Worm (Caenorhabditis elegans): ENCODE measurements around the gene npr-27.

The npr-27 gene

DNA sequence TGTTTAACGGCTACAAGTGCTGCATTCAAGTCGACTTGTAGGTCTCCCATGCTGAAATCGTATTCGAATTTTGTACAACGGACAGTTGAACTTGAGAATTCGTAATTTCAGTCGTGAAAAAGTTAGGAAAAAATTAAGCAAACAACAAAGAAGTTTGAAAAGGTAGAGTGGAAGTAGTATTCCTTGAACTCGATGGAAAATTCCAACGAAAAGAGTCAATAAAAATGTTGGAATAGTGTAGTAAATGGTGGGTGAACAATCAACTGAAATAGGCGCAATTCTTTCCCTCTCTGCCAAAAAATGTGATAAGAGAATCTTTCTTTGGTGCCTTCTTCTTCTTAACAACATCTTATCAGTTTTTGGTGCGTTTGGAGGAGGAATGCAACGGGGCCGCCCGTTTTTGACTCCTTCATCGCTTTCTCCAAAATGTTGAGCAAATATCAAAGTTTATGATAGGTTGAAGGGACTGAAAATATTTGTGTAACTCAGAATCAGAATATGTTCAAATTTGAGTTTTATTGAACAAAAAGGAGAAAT lies 21.3 kb downstream of the npr-27 start, which contains the start of gene ifo-1:
Gene ifo-1, minus strand, starts transcription at position 51 of the 537 bp plus-strand sequence.
- TF ChIP-seq tab-1 (GFP tag; IDR thresholded peaks at IDR 0.05) (no peak), cog-1 (tag; optimal IDR thresholded peaks at IDR 0.05) (no peak), klf-2 (GFP tag; conservative IDR thresholded peaks at IDR 0.05) (no peak), flt-1 (GFP tag; IDR thresholded peaks at IDR 0.05) (no peak), ztf-29 (GFP tag; IDR thresholded peaks at IDR 0.05) (no peak), ref-1 (GFP tag; conservative IDR thresholded peaks at IDR 0.05) (no peak), ztf-23 (GFP tag; IDR thresholded peaks at IDR 0.05) (no peak), med-1 (GFP tag; optimal IDR thresholded peaks at IDR 0.05; ENCODE audit: insufficient read depth) (no peak)

DNA sequence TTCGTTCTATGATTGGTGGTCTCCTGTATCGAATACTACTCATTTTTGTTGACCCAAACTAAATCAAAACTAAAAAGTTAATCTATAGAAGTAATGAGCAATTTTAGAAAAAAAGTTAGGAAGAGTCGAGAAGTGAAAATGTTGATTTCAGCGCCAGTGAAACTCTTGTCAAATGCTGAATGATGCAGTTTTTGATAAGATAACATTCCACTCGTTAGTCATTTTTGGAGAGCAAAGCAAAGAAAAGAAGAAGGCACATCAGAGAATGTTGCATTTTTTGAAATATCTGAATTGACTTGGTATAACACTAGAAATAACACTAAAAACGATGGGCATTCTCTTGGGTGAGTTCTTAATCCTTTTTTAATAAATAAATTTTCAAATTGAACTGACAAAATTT lies 23.5 kb downstream of the npr-27 start, which contains the start of gene sqst-2:
Gene sqst-2, minus strand, starts transcription at position 58 of the 400 bp plus-strand sequence.
- no peak for TF ChIP-seq cog-1 (tag; optimal IDR thresholded peaks at IDR 0.05)
- no peak for TF ChIP-seq flt-1 (GFP tag; IDR thresholded peaks at IDR 0.05)
- TF ChIP-seq med-1 (GFP tag; optimal IDR thresholded peaks at IDR 0.05; ENCODE audit: insufficient read depth) = no peak
- TF ChIP-seq ztf-29 (GFP tag; IDR thresholded peaks at IDR 0.05) = no peak

DNA sequence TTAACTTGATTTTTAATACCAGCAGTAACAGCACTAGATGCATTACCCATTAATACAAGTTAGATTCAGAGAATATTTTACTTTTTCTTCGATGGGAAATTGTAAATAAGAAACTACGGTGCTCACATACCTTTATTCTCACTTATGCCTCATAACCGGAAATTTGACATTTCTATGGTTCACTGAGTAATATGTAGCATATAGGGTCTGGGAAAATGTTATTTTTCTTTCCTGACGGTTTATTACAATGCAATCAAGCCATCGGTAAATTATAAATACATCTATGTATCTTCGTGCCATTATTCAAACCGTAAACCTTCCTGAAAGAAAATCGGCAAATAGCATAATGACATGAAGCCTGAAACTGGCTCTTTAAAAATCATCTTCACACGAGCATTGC lies 27.3 kb downstream of the npr-27 start, which contains the start of gene ocr-4:
Gene ocr-4, minus strand, starts transcription at position 101 of the 400 bp plus-strand sequence.
- no peak for TF ChIP-seq tab-1 (GFP tag; IDR thresholded peaks at IDR 0.05)
- TF ChIP-seq flt-1 (GFP tag; IDR thresholded peaks at IDR 0.05) = no peak
- TF ChIP-seq klf-2 (GFP tag; conservative IDR thresholded peaks at IDR 0.05) = no peak
- no peak for TF ChIP-seq cog-1 (tag; optimal IDR thresholded peaks at IDR 0.05)
- no peak for TF ChIP-seq med-1 (GFP tag; optimal IDR thresholded peaks at IDR 0.05; ENCODE audit: insufficient read depth)
- no peak for TF ChIP-seq ztf-29 (GFP tag; IDR thresholded peaks at IDR 0.05)
- no peak for TF ChIP-seq ztf-23 (GFP tag; IDR thresholded peaks at IDR 0.05)
- TF ChIP-seq T22C8.4 (GFP tag; IDR thresholded peaks at IDR 0.05) = no peak
- no peak for TF ChIP-seq ref-1 (GFP tag; conservative IDR thresholded peaks at IDR 0.05)

DNA sequence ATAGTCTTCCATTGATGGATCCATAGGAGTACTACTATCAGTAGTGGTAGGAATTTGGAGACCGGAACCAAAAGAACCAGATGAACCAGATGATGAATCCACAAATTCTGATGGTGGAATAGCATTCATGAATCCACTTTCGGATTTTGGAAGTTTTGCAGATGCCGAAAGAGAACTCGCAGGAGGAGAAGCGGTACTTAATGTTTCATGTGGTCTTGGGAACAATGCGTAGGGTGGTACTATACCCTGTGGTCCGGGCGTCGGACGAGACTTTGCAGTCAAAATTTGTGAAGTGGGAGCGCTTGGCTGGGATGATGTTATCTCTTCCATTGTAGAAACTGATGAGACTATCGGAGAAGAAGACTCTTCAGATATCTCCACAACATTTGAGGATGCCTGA lies 32.6 kb downstream of the npr-27 start:
- TF ChIP-seq flt-1 (GFP tag; IDR thresholded peaks at IDR 0.05) (no peak), ref-1 (GFP tag; conservative IDR thresholded peaks at IDR 0.05) (no peak), cog-1 (tag; optimal IDR thresholded peaks at IDR 0.05) (no peak), tab-1 (GFP tag; IDR thresholded peaks at IDR 0.05) (no peak), klf-2 (GFP tag; conservative IDR thresholded peaks at IDR 0.05) (no peak), T22C8.4 (GFP tag; IDR thresholded peaks at IDR 0.05) (no peak), ztf-23 (GFP tag; IDR thresholded peaks at IDR 0.05) (no peak), med-1 (GFP tag; optimal IDR thresholded peaks at IDR 0.05; ENCODE audit: insufficient read depth) (no peak)

DNA sequence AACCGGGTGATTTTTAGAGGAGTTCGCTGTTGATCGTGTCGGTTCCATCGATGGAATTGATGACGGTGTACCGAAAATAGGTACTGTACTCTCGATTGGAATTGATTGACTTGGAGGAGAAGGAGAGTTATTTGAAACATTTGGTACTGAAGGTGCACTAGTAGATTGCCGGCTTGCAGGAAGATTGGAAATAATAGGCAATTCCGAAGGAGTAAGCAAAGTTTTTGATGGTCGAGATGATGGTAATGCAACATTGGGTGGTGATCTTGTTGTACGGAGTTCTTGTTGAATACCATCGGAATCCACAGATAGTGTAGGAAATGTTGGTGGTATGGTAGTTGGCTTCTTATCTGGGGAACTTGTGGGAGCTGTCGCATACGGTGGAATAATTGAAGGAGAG lies 33.7 kb downstream of the npr-27 start:
- TF ChIP-seq ref-1 (GFP tag; conservative IDR thresholded peaks at IDR 0.05) = no peak
- TF ChIP-seq med-1 (GFP tag; optimal IDR thresholded peaks at IDR 0.05; ENCODE audit: insufficient read depth) = no peak
- TF ChIP-seq tab-1 (GFP tag; IDR thresholded peaks at IDR 0.05) = no peak
- no peak for TF ChIP-seq flt-1 (GFP tag; IDR thresholded peaks at IDR 0.05)
- no peak for TF ChIP-seq ztf-23 (GFP tag; IDR thresholded peaks at IDR 0.05)
- TF ChIP-seq cog-1 (tag; optimal IDR thresholded peaks at IDR 0.05) = no peak
- TF ChIP-seq klf-2 (GFP tag; conservative IDR thresholded peaks at IDR 0.05) = no peak
- no peak for TF ChIP-seq T22C8.4 (GFP tag; IDR thresholded peaks at IDR 0.05)
- no peak for TF ChIP-seq ztf-29 (GFP tag; IDR thresholded peaks at IDR 0.05)

DNA sequence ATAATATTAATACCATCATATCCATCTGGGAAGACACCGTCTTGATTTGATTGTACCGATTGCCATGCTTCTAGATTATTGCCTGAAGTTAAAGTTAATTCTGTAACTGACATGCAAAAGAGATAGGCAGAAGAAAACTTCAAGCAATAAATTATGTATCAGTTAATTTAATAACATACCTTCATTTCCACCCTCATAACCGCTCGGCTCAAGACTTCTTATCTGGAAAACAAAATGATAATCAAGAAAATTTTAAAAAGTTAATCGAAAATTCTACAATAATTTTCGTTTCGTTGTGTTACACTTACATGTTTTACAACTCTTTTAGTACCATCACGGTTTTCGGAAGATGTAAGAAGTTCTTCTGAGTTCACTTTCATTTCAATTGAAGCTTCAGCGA lies 36.7 kb downstream of the npr-27 start:
- TF ChIP-seq med-1 (GFP tag; optimal IDR thresholded peaks at IDR 0.05; ENCODE audit: insufficient read depth) (no peak), ref-1 (GFP tag; conservative IDR thresholded peaks at IDR 0.05) (no peak), cog-1 (tag; optimal IDR thresholded peaks at IDR 0.05) (no peak), T22C8.4 (GFP tag; IDR thresholded peaks at IDR 0.05) (no peak), klf-2 (GFP tag; conservative IDR thresholded peaks at IDR 0.05) (no peak), flt-1 (GFP tag; IDR thresholded peaks at IDR 0.05) (no peak), ztf-23 (GFP tag; IDR thresholded peaks at IDR 0.05) (no peak)

DNA sequence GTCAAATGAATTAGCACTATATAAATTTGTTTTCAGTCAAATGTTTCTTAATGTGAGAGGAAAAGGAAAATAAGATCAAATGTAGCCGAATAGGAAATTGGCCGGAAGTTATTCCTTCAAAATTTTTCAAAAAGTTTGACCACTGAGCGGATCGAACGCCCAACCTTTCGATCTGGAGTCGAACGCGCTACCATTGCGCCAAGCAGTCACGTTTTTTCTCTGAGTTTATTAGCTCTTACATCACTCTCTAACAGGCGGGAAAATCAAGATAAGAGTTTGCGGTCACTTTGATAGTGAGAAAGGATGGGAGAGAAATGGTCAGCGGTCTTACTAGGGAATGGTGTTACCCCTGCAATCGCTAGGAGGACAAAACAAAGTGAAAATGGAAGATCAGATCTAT lies 38.6 kb downstream of the npr-27 start:
- TF ChIP-seq ztf-23 (GFP tag; IDR thresholded peaks at IDR 0.05) = 0 out of 2 replicates have a peak, but pooled peaks have one; percentile 25
- no peak for TF ChIP-seq klf-2 (GFP tag; conservative IDR thresholded peaks at IDR 0.05)
- peak; percentile 71; the same call in 1 of the 2 replicates for TF ChIP-seq tab-1 (GFP tag; IDR thresholded peaks at IDR 0.05)
- peak; percentile 56; the same call in 1 of the 2 replicates for TF ChIP-seq flt-1 (GFP tag; IDR thresholded peaks at IDR 0.05)
- no peak for TF ChIP-seq med-1 (GFP tag; optimal IDR thresholded peaks at IDR 0.05; ENCODE audit: insufficient read depth)
- TF ChIP-seq ztf-29 (GFP tag; IDR thresholded peaks at IDR 0.05) = no peak
- TF ChIP-seq ref-1 (GFP tag; conservative IDR thresholded peaks at IDR 0.05) = no peak
- no peak for TF ChIP-seq T22C8.4 (GFP tag; IDR thresholded peaks at IDR 0.05)
- no peak for TF ChIP-seq cog-1 (tag; optimal IDR thresholded peaks at IDR 0.05)

DNA sequence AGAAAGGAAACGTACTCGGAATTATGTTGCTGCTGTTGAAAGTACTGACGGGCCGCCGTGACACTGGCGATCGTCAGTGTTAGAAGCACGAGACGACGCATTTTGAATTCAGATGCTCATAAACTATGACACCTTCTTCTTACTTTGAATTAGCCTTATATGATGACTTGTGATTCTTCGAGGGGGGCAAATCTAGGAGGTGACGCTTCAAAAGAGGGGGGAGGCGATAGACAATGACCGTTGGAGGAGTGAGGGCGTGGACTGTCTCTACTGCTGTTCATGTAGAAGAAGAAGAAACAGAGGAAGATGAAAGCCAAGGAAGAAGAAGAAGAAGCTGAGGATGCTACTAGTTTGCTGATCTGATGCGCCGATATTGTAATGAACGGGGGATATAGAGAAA lies 41.3 kb downstream of the npr-27 start, which contains the start of gene daf-42:
Gene daf-42, minus strand, starts transcription at position 101 of the 400 bp plus-strand sequence.
- TF ChIP-seq ztf-23 (GFP tag; IDR thresholded peaks at IDR 0.05) = no peak
- no peak for TF ChIP-seq ref-1 (GFP tag; conservative IDR thresholded peaks at IDR 0.05)
- TF ChIP-seq flt-1 (GFP tag; IDR thresholded peaks at IDR 0.05) = no peak
- no peak for TF ChIP-seq T22C8.4 (GFP tag; IDR thresholded peaks at IDR 0.05)
- TF ChIP-seq ztf-29 (GFP tag; IDR thresholded peaks at IDR 0.05) = no peak
- TF ChIP-seq klf-2 (GFP tag; conservative IDR thresholded peaks at IDR 0.05) = no peak
- TF ChIP-seq med-1 (GFP tag; optimal IDR thresholded peaks at IDR 0.05; ENCODE audit: insufficient read depth) = no peak
- no peak for TF ChIP-seq cog-1 (tag; optimal IDR thresholded peaks at IDR 0.05)
- no peak for TF ChIP-seq tab-1 (GFP tag; IDR thresholded peaks at IDR 0.05)

Data from whole organism, midembryonic.